Fruit fly (Drosophila melanogaster): ENCODE data around the gene sgl.

The sgl gene

DNA sequence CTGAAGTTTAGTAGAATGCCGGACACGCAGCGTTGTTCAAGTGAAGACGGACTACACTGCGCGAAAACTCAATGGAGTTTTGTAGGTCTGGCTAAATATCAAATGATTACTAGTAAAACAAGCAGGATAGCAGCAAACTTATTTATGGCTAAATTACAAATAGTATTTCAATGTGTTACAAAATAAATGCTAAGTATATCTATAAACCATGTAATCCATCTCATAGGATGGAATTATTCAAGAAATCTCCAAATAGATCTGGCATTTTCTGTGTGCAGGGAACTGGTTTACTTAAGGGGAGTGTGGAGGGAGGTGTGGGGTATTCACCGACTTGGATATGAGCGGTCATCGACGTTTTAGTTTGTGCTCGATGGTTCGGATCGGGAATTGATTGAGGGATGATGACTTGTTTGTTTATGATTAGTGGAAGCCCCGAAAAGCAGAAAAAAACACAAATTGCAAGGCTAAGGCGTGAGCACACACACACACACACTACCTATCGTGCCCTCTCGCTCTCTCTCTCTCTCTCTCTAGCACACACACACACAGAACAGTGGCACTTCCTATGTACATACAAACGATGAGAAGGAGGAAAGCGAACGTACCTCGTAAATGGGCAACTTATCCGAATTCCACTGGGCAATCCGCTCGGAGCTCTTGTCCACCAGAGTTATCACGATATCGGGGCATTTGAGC is 618 bp downstream of the sgl start (continued):
- TF ChIP-seq exex (tag; optimal IDR thresholded peaks at IDR 0.05) (no peak), pnt (GFP tag; optimal IDR thresholded peaks at IDR 0.05) (peak; percentile 77), ERR (GFP tag; optimal IDR thresholded peaks at IDR 0.05) (peak; percentile 73), CG33213 (GFP tag; optimal IDR thresholded peaks at IDR 0.05) (peak; percentile 68), nau (GFP tag; optimal IDR thresholded peaks at IDR 0.05) (peak; percentile 44), luna (GFP tag; optimal IDR thresholded peaks at IDR 0.05) (no peak), peb (GFP tag; IDR thresholded peaks at IDR 0.05) (0 out of 2 replicates have a peak, but pooled peaks have one; percentile 34), CG3838 (GFP tag; optimal IDR thresholded peaks at IDR 0.05) (peak; percentile 42), CG6854 (GFP tag; optimal IDR thresholded peaks at IDR 0.05) (peak; percentile 58), CG2120 (GFP tag; optimal IDR thresholded peaks at IDR 0.05) (peak; percentile 82), CG3065 (GFP tag; optimal IDR thresholded peaks at IDR 0.05) (peak; percentile 69), dysf (GFP tag; IDR thresholded peaks at IDR 0.05) (peak; percentile 88), CG8290 (GFP tag; optimal IDR thresholded peaks at IDR 0.05) (peak; percentile 38), CG8290 (tag; optimal IDR thresholded peaks at IDR 0.05) (peak in 1 of 2 experiments; percentile 85), CG12769 (tag; optimal IDR thresholded peaks at IDR 0.05) (peak; percentile 88), fd96Cb (tag; optimal IDR thresholded peaks at IDR 0.05) (peak; percentile 85), CG18011 (GFP tag; optimal IDR thresholded peaks at IDR 0.05) (peak; percentile 60), ash1 (GFP tag; optimal IDR thresholded peaks at IDR 0.05) (no peak), CG17829 (tag; optimal IDR thresholded peaks at IDR 0.05) (peak; percentile 82), br (optimal IDR thresholded peaks at IDR 0.05) (no peak), vvl (GFP tag; IDR thresholded peaks at IDR 0.05) (peak; percentile 88), CG7271 (tag; optimal IDR thresholded peaks at IDR 0.05) (no peak), Spps (tag; optimal IDR thresholded peaks at IDR 0.05) (peak; percentile 72), CG9609 (GFP tag; optimal IDR thresholded peaks at IDR 0.05) (peak; percentile 63), CG8359 (GFP tag; optimal IDR thresholded peaks at IDR 0.05; ENCODE audit: borderline replicate concordance) (peak; percentile 45), CG9437 (GFP tag; optimal IDR thresholded peaks at IDR 0.05) (peak; percentile 79), Atf-2 (GFP tag; optimal IDR thresholded peaks at IDR 0.05) (peak; percentile 75), eyg (GFP tag; optimal IDR thresholded peaks at IDR 0.05) (no peak), ap (GFP tag; IDR thresholded peaks at IDR 0.05) (peak; percentile 65), NFAT (GFP tag; IDR thresholded peaks at IDR 0.05) (0 out of 2 replicates have a peak, but pooled peaks have one; percentile 37), CG13624 (GFP tag; optimal IDR thresholded peaks at IDR 0.05) (peak; percentile 76), CG13424 (tag; optimal IDR thresholded peaks at IDR 0.05) (peak; percentile 83), cas (GFP tag; IDR thresholded peaks at IDR 0.05) (no peak), ATbp (GFP tag; optimal IDR thresholded peaks at IDR 0.05) (peak; percentile 76), HLHmδ (GFP tag; optimal IDR thresholded peaks at IDR 0.05) (no peak), Lim3 (GFP tag; IDR thresholded peaks at IDR 0.05) (peak; percentile 64), en (GFP tag; optimal IDR thresholded peaks at IDR 0.05) (peak; percentile 75), CG1233 (GFP tag; optimal IDR thresholded peaks at IDR 0.05) (peak; percentile 72), Jarid2 (GFP tag; optimal IDR thresholded peaks at IDR 0.05) (no peak), shn (GFP tag; optimal IDR thresholded peaks at IDR 0.05) (peak; percentile 68), E2f1 (GFP tag; IDR thresholded peaks at IDR 0.05) (peak; percentile 74), kni (GFP tag; optimal IDR thresholded peaks at IDR 0.05) (no peak), Sry-δ (GFP tag; optimal IDR thresholded peaks at IDR 0.05) (peak; percentile 32), croc (GFP tag; conservative IDR thresholded peaks at IDR 0.05) (peak; percentile 64; the same call in 2 of the 3 replicates), CG4424 (GFP tag; optimal IDR thresholded peaks at IDR 0.05) (peak; percentile 83), CG4730 (GFP tag; IDR thresholded peaks at IDR 0.05) (peak; percentile 51; the same call in 1 of the 2 replicates), bcd (GFP tag; optimal IDR thresholded peaks at IDR 0.05) (peak; percentile 79), knrl (GFP tag; IDR thresholded peaks at IDR 0.05; ENCODE audit: partially characterized antibody) (no peak), Mad (GFP tag; optimal IDR thresholded peaks at IDR 0.05) (peak; percentile 71), Ravus (GFP tag; IDR thresholded peaks at IDR 0.05) (no peak; the same call in 1 of the 2 replicates)

Data from whole organism, embryonic.